Worm (Caenorhabditis elegans) whole organism, young adult: Measurements from ENCODE around the gene C36A4.11.

ENCODE experiments used
- F22D6.2 ChIP-seq: sonication (generic microtip); optimal IDR thresholded peaks from 2 replicates; lab custom pipeline; 2016; ENCODE audit warnings: mild to moderate bottlenecking, missing genetic modification characterization, missing compliant biosample characterization
- F37B4.10 ChIP-seq: fragments of 200-800 bp; sonication (Bioruptor generic); IDR thresholded peaks from 2 replicates; pipeline ENCODE4 v1.3.6; 2022; ENCODE audit warnings: missing genetic modification characterization, missing compliant biosample characterization
- F49E8.2 ChIP-seq: sonication (generic microtip); optimal IDR thresholded peaks from 3 replicates; lab custom pipeline; 2017; ENCODE audit warnings: missing genetic modification characterization, mild to moderate bottlenecking, missing compliant biosample characterization, antibody characterized with exemption, moderate library complexity; ENCODE audit not compliant: insufficient read depth
- F52B5.7 ChIP-seq: sonication (generic microtip); optimal IDR thresholded peaks from 2 replicates; lab custom pipeline; 2016; ENCODE audit warnings: mild to moderate bottlenecking, missing genetic modification characterization, missing compliant biosample characterization
- F57A8.1 ChIP-seq: fragments of 200-800 bp; sonication (Bioruptor generic); optimal IDR thresholded peaks from 2 replicates; lab custom pipeline; 2018; ENCODE audit warnings: mild to moderate bottlenecking, missing genetic modification characterization, moderate library complexity, missing compliant biosample characterization
- T07F8.4 ChIP-seq: sonication (generic microtip); optimal IDR thresholded peaks from 2 replicates; lab custom pipeline; 2016; ENCODE audit warnings: mild to moderate bottlenecking, missing genetic modification characterization, moderate library complexity, missing compliant biosample characterization
- T26A5.8 ChIP-seq: sonication (generic microtip); optimal IDR thresholded peaks from 2 replicates; lab custom pipeline; 2016; ENCODE audit warnings: missing genetic modification characterization, missing compliant biosample characterization
- Y67H2A.10 ChIP-seq: fragments of 200-800 bp; sonication (Bioruptor generic); conservative IDR thresholded peaks from 2 replicates; pipeline ENCODE4 v1.3.6; 2022; ENCODE audit warnings: missing genetic modification reagents, missing genetic modification characterization, missing compliant biosample characterization
- Y79H2A.3 ChIP-seq: fragments of 200-800 bp; sonication (Bioruptor generic); conservative IDR thresholded peaks from 2 replicates; pipeline ENCODE4 v1.3.6; 2022; ENCODE audit warnings: missing genetic modification reagents, missing genetic modification characterization, missing compliant biosample characterization
- ama-1 ChIP-seq, 3 experiments: fragments of 150-350 bp in 1 of 3; sonication (generic microtip) in 2 of 3; optimal IDR thresholded peaks; 2 replicates each; lab custom pipeline; 2014 to 2018; ENCODE audit warnings: missing biosample characterization in 2 of 3, missing genetic modification characterization in 2 of 3, missing genetic modification reagents in 2 of 3
- atf-7 ChIP-seq: sonication (generic microtip); optimal IDR thresholded peaks from 2 replicates; lab custom pipeline; 2017; ENCODE audit warnings: mild to moderate bottlenecking, missing genetic modification characterization, missing compliant biosample characterization
- athp-1 ChIP-seq: sonication (generic microtip); optimal IDR thresholded peaks from 2 replicates; lab custom pipeline; 2017; ENCODE audit warnings: mild to moderate bottlenecking, missing genetic modification characterization, missing compliant biosample characterization
- attf-6 ChIP-seq: fragments of 200-800 bp; sonication (Bioruptor generic); IDR thresholded peaks from 2 replicates; pipeline ENCODE4 v1.3.6; 2022; ENCODE audit warnings: missing genetic modification reagents, missing genetic modification characterization, missing compliant biosample characterization
- ceh-27 ChIP-seq: fragments of 200-800 bp; sonication (Bioruptor generic); optimal IDR thresholded peaks from 2 replicates; lab custom pipeline; 2018; ENCODE audit warnings: mild to moderate bottlenecking, missing genetic modification characterization, moderate library complexity, missing compliant biosample characterization
- ceh-40 ChIP-seq: fragments of 200-800 bp; sonication (Bioruptor generic); IDR thresholded peaks from 2 replicates; pipeline ENCODE4 v1.3.6; 2022; ENCODE audit warnings: missing genetic modification characterization, missing compliant biosample characterization
- ceh-58 ChIP-seq: fragments of 200-800 bp; sonication (Bioruptor generic); IDR thresholded peaks from 2 replicates; pipeline ENCODE4 v1.3.6; 2022; ENCODE audit warnings: missing genetic modification characterization, missing compliant biosample characterization
- egl-44 ChIP-seq: fragments of 200-800 bp; sonication (Bioruptor generic); IDR thresholded peaks from 2 replicates; pipeline ENCODE4 v1.3.6; 2022; ENCODE audit warnings: missing genetic modification reagents, missing genetic modification characterization, missing compliant biosample characterization
- egrh-3 ChIP-seq: fragments of 200-800 bp; sonication (Bioruptor generic); IDR thresholded peaks from 2 replicates; pipeline ENCODE4 v1.3.6; 2022; ENCODE audit warnings: missing genetic modification reagents, missing genetic modification characterization, missing compliant biosample characterization
- ekl-4 ChIP-seq: fragments of 200-800 bp; sonication (Bioruptor generic); IDR thresholded peaks from 2 replicates; pipeline ENCODE4 v1.3.6; 2022; ENCODE audit warnings: missing genetic modification reagents, missing genetic modification characterization, missing compliant biosample characterization
- ets-4 ChIP-seq: fragments of 200-800 bp; sonication (Bioruptor generic); optimal IDR thresholded peaks from 2 replicates; lab custom pipeline; 2018; ENCODE audit warnings: mild to moderate bottlenecking, missing genetic modification characterization, missing compliant biosample characterization
- gei-17 ChIP-seq: fragments of 200-800 bp; sonication (Bioruptor generic); optimal IDR thresholded peaks from 2 replicates; lab custom pipeline; 2018; ENCODE audit warnings: mild to moderate bottlenecking, missing genetic modification characterization, missing compliant biosample characterization
- hrde-1 ChIP-seq: sonication (generic microtip); optimal IDR thresholded peaks from 2 replicates; lab custom pipeline; 2016; ENCODE audit warnings: missing genetic modification characterization, mild to moderate bottlenecking, missing compliant biosample characterization, moderate library complexity, missing genotype, missing genetic modification reagents, borderline replicate concordance
- lin-35 ChIP-seq, 3 experiments: fragments of 150-350 bp in 2 of 3; sonication (generic microtip) in 1 of 3; optimal IDR thresholded peaks; 2 replicates each; lab custom pipeline; 2014 to 2018; ENCODE audit warnings: missing biosample characterization in 3 of 3, missing genetic modification characterization in 3 of 3, missing genetic modification reagents in 3 of 3
- lin-40 ChIP-seq: sonication (generic microtip); optimal IDR thresholded peaks from 2 replicates; lab custom pipeline; 2016; ENCODE audit warnings: missing genetic modification characterization, mild to moderate bottlenecking, missing compliant biosample characterization, missing genotype, missing genetic modification reagents
- lsy-27 ChIP-seq: sonication (generic microtip); optimal IDR thresholded peaks from 2 replicates; lab custom pipeline; 2017; ENCODE audit warnings: missing genetic modification characterization, mild to moderate bottlenecking, missing compliant biosample characterization, antibody characterized with exemption, missing genotype, borderline replicate concordance; ENCODE audit not compliant: insufficient read depth
- madf-10 ChIP-seq: sonication (generic microtip); optimal IDR thresholded peaks from 2 replicates; lab custom pipeline; 2016; ENCODE audit warnings: mild to moderate bottlenecking, missing genetic modification characterization, missing compliant biosample characterization
- nhr-120 ChIP-seq: fragments of 200-800 bp; sonication (Bioruptor generic); IDR thresholded peaks from 2 replicates; pipeline ENCODE4 v1.3.6; 2022; ENCODE audit warnings: missing genetic modification characterization, missing compliant biosample characterization
- rec-8 ChIP-seq, 2 experiments: sonication (generic microtip); optimal IDR thresholded peaks; 2 replicates each; lab custom pipeline; 2016; ENCODE audit warnings: mild to moderate bottlenecking in 2 of 2, missing genetic modification characterization in 2 of 2, missing genetic modification reagents in 2 of 2, missing genotype in 2 of 2, missing biosample characterization in 1 of 2, missing compliant biosample characterization in 1 of 2, moderate library complexity in 1 of 2
- sdz-38 ChIP-seq: sonication (generic microtip); optimal IDR thresholded peaks from 2 replicates; lab custom pipeline; 2016; ENCODE audit warnings: missing genotype, missing genetic modification characterization, missing compliant biosample characterization
- snpc-1.3 ChIP-seq: sonication (generic microtip); optimal IDR thresholded peaks from 2 replicates; lab custom pipeline; 2017; ENCODE audit warnings: missing genetic modification characterization, mild to moderate bottlenecking, missing compliant biosample characterization, antibody characterized with exemption, moderate library complexity, missing genotype, missing genetic modification reagents; ENCODE audit not compliant: insufficient read depth
- snpc-3.4 ChIP-seq: sonication (generic microtip); optimal IDR thresholded peaks from 2 replicates; lab custom pipeline; 2017; ENCODE audit warnings: missing genetic modification characterization, mild to moderate bottlenecking, missing compliant biosample characterization, antibody characterized with exemption, moderate library complexity, missing genotype, missing genetic modification reagents
- snpc-4 ChIP-seq, 5 experiments: fragments of 150-350 bp in 1 of 5; sonication (generic microtip) in 4 of 5; optimal IDR thresholded peaks; 2 replicates each; lab custom pipeline; 2014 to 2018; ENCODE audit warnings: missing genetic modification characterization in 5 of 5, missing biosample characterization in 3 of 5, antibody characterized with exemption in 2 of 5, mild to moderate bottlenecking in 2 of 5, missing compliant biosample characterization in 2 of 5, missing genotype in 2 of 5, moderate library complexity in 2 of 5, missing genetic modification reagents in 1 of 5
- unc-62 ChIP-seq: fragments of 150-350 bp; optimal IDR thresholded peaks from 2 replicates; lab custom pipeline; 2014; ENCODE audit warnings: missing biosample characterization, missing genetic modification reagents, missing genetic modification characterization
- ztf-22 ChIP-seq: fragments of 200-800 bp; sonication (Bioruptor generic); optimal IDR thresholded peaks from 2 replicates; lab custom pipeline; 2018; ENCODE audit warnings: mild to moderate bottlenecking, missing genetic modification characterization, moderate library complexity, missing compliant biosample characterization
- ztf-3 ChIP-seq: fragments of 200-800 bp; sonication (Bioruptor generic); optimal IDR thresholded peaks from 2 replicates; lab custom pipeline; 2018; ENCODE audit warnings: mild to moderate bottlenecking, missing genetic modification characterization, missing compliant biosample characterization

Gene C36A4.11

DNA sequence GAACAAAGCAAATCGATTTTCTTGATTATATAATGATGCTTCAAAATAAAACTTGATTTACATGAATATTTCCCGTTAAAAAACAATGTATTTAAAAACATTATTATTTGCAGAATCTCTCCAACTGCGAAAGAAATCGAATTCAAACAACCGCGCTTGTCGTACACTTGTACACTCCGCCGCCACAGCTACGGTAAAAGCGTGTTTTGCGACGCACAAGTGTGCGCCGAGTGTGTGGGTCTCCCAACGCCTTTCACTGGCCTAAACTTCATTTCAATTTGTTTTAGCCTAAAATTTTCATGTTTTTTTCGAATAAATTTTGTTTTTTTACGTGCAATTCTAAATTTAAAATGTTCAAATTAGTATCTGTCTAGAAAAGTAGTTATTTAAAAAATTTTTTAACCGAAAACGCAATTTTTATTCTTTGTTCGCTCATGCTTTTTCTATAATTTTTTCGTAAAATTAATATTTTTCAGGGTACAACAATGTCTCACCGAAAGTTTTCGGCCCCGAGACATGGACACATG is 27.1 kb downstream of the C36A4.11 start, which contains the start of gene rpl-3 (continued):
- TF ChIP-seq ztf-3: peak; percentile 99
- TF ChIP-seq T26A5.8 (tag; lab: Kevin White, UChicago): peak; percentile 99
- TF ChIP-seq ets-4 (GFP tag; lab: Kevin White, UChicago): peak; percentile 100
- peak; percentile 100 for TF ChIP-seq Y79H2A.3 (GFP tag; lab: Robert Waterston, UW)
- peak; percentile 100 for TF ChIP-seq F37B4.10
- peak; percentile 98 for TF ChIP-seq madf-10 (tag; lab: Kevin White, UChicago)
- TF ChIP-seq ekl-4 (GFP tag; lab: Robert Waterston, UW): peak; percentile 100
- peak; percentile 100 for TF ChIP-seq atf-7 (tag; lab: Kevin White, UChicago)
- peak; percentile 100 for TF ChIP-seq F52B5.7 (tag; lab: Kevin White, UChicago)
- TF ChIP-seq attf-6 (GFP tag; lab: Robert Waterston, UW): peak; percentile 93
- peak; percentile 99 for TF ChIP-seq egl-44 (GFP tag; lab: Robert Waterston, UW)
- peak; percentile 100 for TF ChIP-seq F49E8.2 (tag; lab: Kevin White, UChicago)
- peak; percentile 99 for TF ChIP-seq snpc-3.4 (tag; lab: Kevin White, UChicago)
- TF ChIP-seq snpc-4 (GFP tag; optimal IDR thresholded peaks at IDR 0.05; lab: Kevin White, UChicago): peak; percentile 95
- peak; percentile 94 to 96 (median 96) for TF ChIP-seq snpc-4 (tag; optimal IDR thresholded peaks at IDR 0.05; lab: Kevin White, UChicago)
- TF ChIP-seq Y67H2A.10 (GFP tag; lab: Robert Waterston, UW): peak; percentile 100
- peak; percentile 86 for TF ChIP-seq unc-62 (GFP tag; lab: Kevin White, UChicago)
- peak; percentile 100 for TF ChIP-seq ceh-27
- peak; percentile 54 for TF ChIP-seq lsy-27
- TF ChIP-seq nhr-120: peak; percentile 99
- TF ChIP-seq athp-1 (tag; lab: Kevin White, UChicago): peak; percentile 100
- peak; percentile 98 for TF ChIP-seq ceh-58 (GFP tag; lab: Robert Waterston, UW)
- TF ChIP-seq egrh-3: peak; percentile 94
- peak; percentile 95 for TF ChIP-seq gei-17 (GFP tag; lab: Kevin White, UChicago)
- TF ChIP-seq rec-8 (tag; optimal IDR thresholded peaks at IDR 0.05; lab: Kevin White, UChicago): peak; percentile 95 to 99
- TF ChIP-seq T07F8.4 (tag; lab: Kevin White, UChicago): peak; percentile 95
- peak; percentile 97 for TF ChIP-seq F22D6.2 (tag; lab: Kevin White, UChicago)
- TF ChIP-seq ztf-22 (GFP tag; lab: Kevin White, UChicago): peak; percentile 100
- peak; percentile 99 for TF ChIP-seq lin-40 (tag; lab: Kevin White, UChicago)
- TF ChIP-seq ama-1 (optimal IDR thresholded peaks at IDR 0.05; lab: Kevin White, UChicago): no peak
- TF ChIP-seq ama-1 (GFP tag; optimal IDR thresholded peaks at IDR 0.05; lab: Kevin White, UChicago): peak; percentile 83 to 92
- TF ChIP-seq snpc-1.3 (tag; lab: Kevin White, UChicago): peak; percentile 98
- peak; percentile 89 for TF ChIP-seq F57A8.1 (GFP tag; lab: Kevin White, UChicago)
- peak; percentile 96 for TF ChIP-seq ceh-40
- peak; percentile 98 for TF ChIP-seq hrde-1 (tag; lab: Kevin White, UChicago)
- peak; percentile 99 to 100 (median 100) for TF ChIP-seq lin-35 (GFP tag; optimal IDR thresholded peaks at IDR 0.05; lab: Kevin White, UChicago)
- TF ChIP-seq sdz-38 (tag; lab: Kevin White, UChicago): no peak
